Fruit fly (Drosophila melanogaster) whole organism, embryonic: ENCODE data around the gene CkIIbeta.

Source experiments
- CG10959 ChIP-seq: fragments of 200-800 bp; sonication (Bioruptor generic); IDR thresholded peaks from 2 replicates; pipeline ENCODE4 v1.3.6; 2022; ENCODE audit warnings: missing biosample characterization, missing genetic modification characterization
- CG10979 ChIP-seq: fragments of 200-800 bp; sonication (Bioruptor generic); optimal IDR thresholded peaks from 2 replicates; lab custom pipeline; 2018; ENCODE audit warnings: missing biosample characterization, mild to moderate bottlenecking, missing genetic modification characterization, moderate library complexity
- CG11247 ChIP-seq: fragments of 200-800 bp; sonication (Bioruptor generic); IDR thresholded peaks from 2 replicates; pipeline ENCODE4 v1.3.6; 2022; ENCODE audit warnings: missing biosample characterization, missing genetic modification characterization
- CG11504 ChIP-seq: fragments of 200-800 bp; sonication (Bioruptor generic); optimal IDR thresholded peaks from 3 replicates; lab custom pipeline; 2019; ENCODE audit warnings: missing biosample characterization, mild to moderate bottlenecking, missing genetic modification characterization, moderate library complexity
- CG12155 ChIP-seq: fragments of 200-800 bp; sonication (Bioruptor generic); optimal IDR thresholded peaks from 3 replicates; lab custom pipeline; 2016; ENCODE audit warnings: missing biosample characterization, missing genetic modification characterization
- CG14014 ChIP-seq: fragments of 200-800 bp; sonication (Bioruptor generic); IDR thresholded peaks from 2 replicates; pipeline ENCODE4 v1.3.6; 2022; ENCODE audit warnings: missing biosample characterization, missing genetic modification characterization
- CG15696 ChIP-seq: fragments of 200-800 bp; sonication (Bioruptor generic); optimal IDR thresholded peaks from 2 replicates; lab custom pipeline; 2019; ENCODE audit warnings: missing biosample characterization, mild to moderate bottlenecking, missing genetic modification characterization, moderate library complexity
- CG18764 ChIP-seq: fragments of 200-800 bp; sonication (Bioruptor generic); optimal IDR thresholded peaks from 3 replicates; lab custom pipeline; 2016; ENCODE audit warnings: missing biosample characterization, missing genetic modification characterization
- CG2199 ChIP-seq: fragments of 200-800 bp; sonication (Bioruptor generic); IDR thresholded peaks from 3 replicates; pipeline ENCODE4 v1.3.6; 2022; ENCODE audit warnings: missing biosample characterization, missing genetic modification characterization
- CG2202 ChIP-seq: fragments of 200-800 bp; sonication (Bioruptor generic); optimal IDR thresholded peaks from 2 replicates; lab custom pipeline; 2018; ENCODE audit warnings: missing biosample characterization, mild to moderate bottlenecking, missing genetic modification characterization
- CG2889 ChIP-seq: fragments of 200-800 bp; sonication (Bioruptor generic); IDR thresholded peaks from 3 replicates; pipeline ENCODE4 v1.3.6; 2022; ENCODE audit warnings: missing biosample characterization, missing genetic modification characterization
- CG32532 ChIP-seq: fragments of 200-800 bp; sonication (Bioruptor generic); IDR thresholded peaks from 2 replicates; pipeline ENCODE4 v1.3.6; 2022; ENCODE audit warnings: missing biosample characterization, missing genetic modification characterization
- CG34376 ChIP-seq: fragments of 200-800 bp; sonication (Bioruptor generic); optimal IDR thresholded peaks from 2 replicates; lab custom pipeline; 2018; ENCODE audit warnings: missing biosample characterization, mild to moderate bottlenecking, missing genetic modification characterization
- CG3726 ChIP-seq: fragments of 200-800 bp; sonication (Bioruptor generic); IDR thresholded peaks from 3 replicates; pipeline ENCODE4, ENCODE4 v1.3.6; 2022; ENCODE audit warnings: missing biosample characterization, missing genetic modification characterization
- CG9727 ChIP-seq: fragments of 200-800 bp; sonication (Bioruptor generic); optimal IDR thresholded peaks from 3 replicates; lab custom pipeline; 2017; ENCODE audit warnings: missing biosample characterization, mild to moderate bottlenecking, missing genetic modification characterization
- Dad ChIP-seq: fragments of 200-800 bp; sonication (Bioruptor generic); optimal IDR thresholded peaks from 3 replicates; lab custom pipeline; 2016; ENCODE audit warnings: missing biosample characterization, missing genetic modification characterization
- Deaf1 ChIP-seq: fragments of 200-800 bp; optimal IDR thresholded peaks from 3 replicates; lab custom pipeline; 2019; ENCODE audit warnings: missing biosample characterization, mild to moderate bottlenecking, missing genetic modification characterization, moderate library complexity
- ERR ChIP-seq: fragments of 200-800 bp; sonication (Bioruptor generic); optimal IDR thresholded peaks from 2 replicates; lab custom pipeline; 2016; ENCODE audit warnings: missing biosample characterization, missing genetic modification characterization
- GATAe ChIP-seq: fragments of 200-800 bp; sonication (Bioruptor generic); conservative IDR thresholded peaks from 2 replicates; pipeline ENCODE4 v1.3.6; 2022; ENCODE audit warnings: missing biosample characterization, missing genetic modification characterization
- HmgZ ChIP-seq: fragments of 200-800 bp; sonication (Bioruptor generic); optimal IDR thresholded peaks from 2 replicates; lab custom pipeline; 2018; ENCODE audit warnings: missing biosample characterization, mild to moderate bottlenecking, missing genetic modification characterization
- Lpt ChIP-seq: fragments of >200 bp; optimal IDR thresholded peaks from 2 replicates; lab custom pipeline; 2018; ENCODE audit warnings: missing biosample characterization, missing genetic modification characterization
- Max ChIP-seq: fragments of 200-800 bp; sonication (Bioruptor generic); optimal IDR thresholded peaks from 2 replicates; lab custom pipeline; 2016; ENCODE audit warnings: missing biosample characterization, mild to moderate bottlenecking, missing genetic modification characterization
- Mrtf ChIP-seq: fragments of 200-800 bp; sonication (Bioruptor generic); IDR thresholded peaks from 3 replicates; pipeline ENCODE4 v1.3.6; 2022; ENCODE audit warnings: missing biosample characterization, missing genetic modification characterization
- NK7.1 ChIP-seq: fragments of 200-800 bp; sonication (Bioruptor generic); optimal IDR thresholded peaks from 3 replicates; lab custom pipeline; 2016; ENCODE audit warnings: missing biosample characterization, missing genetic modification characterization
- NfI ChIP-seq: fragments of 200-800 bp; sonication (Bioruptor generic); optimal IDR thresholded peaks from 3 replicates; lab custom pipeline; 2018; ENCODE audit warnings: missing biosample characterization, mild to moderate bottlenecking, missing genetic modification characterization, moderate library complexity
- Opbp ChIP-seq: fragments of 200-800 bp; sonication (Bioruptor generic); IDR thresholded peaks from 3 replicates; pipeline ENCODE4 v1.3.6; 2022; ENCODE audit warnings: missing biosample characterization, missing genetic modification characterization; ENCODE audit not compliant: partially characterized antibody
- Poxn ChIP-seq: fragments of 200-800 bp; sonication (Bioruptor generic); IDR thresholded peaks from 2 replicates; pipeline ENCODE4 v1.3.6; 2022; ENCODE audit warnings: missing biosample characterization, missing genetic modification characterization
- Trl ChIP-seq, 3 experiments: fragments of >200 bp in 2 of 3; fragments of 200-800 bp in 1 of 3; sonication (Bioruptor generic) in 1 of 3; optimal IDR thresholded peaks; 2 replicates in 1 of 3; 3 replicates in 2 of 3; lab custom pipeline; 2016 to 2017; ENCODE audit warnings: missing biosample characterization in 1 of 3, missing genetic modification characterization in 1 of 3
- chif ChIP-seq, 2 experiments: fragments of 200-800 bp; sonication (Bioruptor generic); optimal IDR thresholded peaks; 3 replicates each; lab custom pipeline; 2016; ENCODE audit warnings: missing biosample characterization in 2 of 2, missing genetic modification characterization in 2 of 2
- chn ChIP-seq: fragments of 200-800 bp; sonication (Bioruptor generic); optimal IDR thresholded peaks from 2 replicates; lab custom pipeline; 2016; ENCODE audit warnings: missing biosample characterization, missing genetic modification characterization
- crol ChIP-seq: fragments of 200-800 bp; sonication (Bioruptor generic); IDR thresholded peaks from 2 replicates; pipeline ENCODE4 v1.3.6; 2022; ENCODE audit warnings: missing biosample characterization, missing genetic modification characterization
- crp ChIP-seq, 2 experiments: fragments of 200-800 bp; sonication (Bioruptor generic); optimal IDR thresholded peaks; 2 replicates in 1 of 2; 3 replicates in 1 of 2; lab custom pipeline; 2017; ENCODE audit warnings: missing biosample characterization in 2 of 2, missing genetic modification characterization in 2 of 2, mild to moderate bottlenecking in 1 of 2, moderate library complexity in 1 of 2
- dysf ChIP-seq: fragments of 200-800 bp; sonication (Bioruptor generic); IDR thresholded peaks from 3 replicates; pipeline ENCODE4 v1.3.6; 2022; ENCODE audit warnings: missing biosample characterization, missing genetic modification characterization
- exex ChIP-seq: fragments of 200-800 bp; sonication (Bioruptor generic); optimal IDR thresholded peaks from 4 replicates; lab custom pipeline; 2018; ENCODE audit warnings: missing biosample characterization, mild to moderate bottlenecking, missing genetic modification characterization, moderate library complexity
- gce ChIP-seq: fragments of 200-800 bp; sonication (Bioruptor generic); IDR thresholded peaks from 3 replicates; pipeline ENCODE4 v1.3.6; 2022; ENCODE audit warnings: missing biosample characterization, missing genetic modification characterization
- grn ChIP-seq: fragments of 200-800 bp; sonication (Bioruptor generic); optimal IDR thresholded peaks from 3 replicates; lab custom pipeline; 2017; ENCODE audit warnings: missing biosample characterization, missing genetic modification characterization
- ham ChIP-seq: fragments of 200-800 bp; sonication (Bioruptor generic); IDR thresholded peaks from 2 replicates; pipeline ENCODE4 v1.3.6; 2022; ENCODE audit warnings: missing biosample characterization, missing genetic modification characterization
- her ChIP-seq: fragments of 200-800 bp; sonication (Bioruptor generic); optimal IDR thresholded peaks from 2 replicates; lab custom pipeline; 2016; ENCODE audit warnings: missing biosample characterization, missing genetic modification characterization
- hkb ChIP-seq, 2 experiments: fragments of 200-800 bp in 1 of 2; fragments of >200 bp in 1 of 2; sonication (Bioruptor generic) in 1 of 2; IDR thresholded peaks in 1 of 2; optimal IDR thresholded peaks in 1 of 2; 2 replicates each; pipeline versions ENCODE4 v1.3.6 to Lab custom; 2017 to 2022; ENCODE audit warnings: missing biosample characterization in 1 of 2, missing genetic modification characterization in 1 of 2
- mirr ChIP-seq: fragments of 200-800 bp; sonication (Bioruptor generic); optimal IDR thresholded peaks from 3 replicates; lab custom pipeline; 2018; ENCODE audit warnings: missing biosample characterization, mild to moderate bottlenecking, missing genetic modification characterization
- nerfin-2 ChIP-seq: fragments of 200-800 bp; sonication (Bioruptor generic); IDR thresholded peaks from 2 replicates; pipeline ENCODE4 v1.3.6; 2022; ENCODE audit warnings: missing biosample characterization, missing genetic modification characterization; ENCODE audit not compliant: partially characterized antibody
- otp ChIP-seq: fragments of 200-800 bp; sonication (Bioruptor generic); IDR thresholded peaks from 3 replicates; pipeline ENCODE4, ENCODE4 v1.3.6; 2022; ENCODE audit warnings: missing biosample characterization, missing genetic modification characterization
- ranshi ChIP-seq: fragments of 200-800 bp; sonication (Bioruptor generic); IDR thresholded peaks from 2 replicates; pipeline ENCODE4 v1.3.6; 2022; ENCODE audit warnings: missing biosample characterization, missing genetic modification characterization
- sens ChIP-seq: fragments of 200-800 bp; sonication (Bioruptor generic); peaks from one replicate; lab custom pipeline; 2016; ENCODE audit warnings: missing biosample characterization, missing genetic modification characterization
- sens-2 ChIP-seq: fragments of 200-800 bp; sonication (Bioruptor generic); IDR thresholded peaks from 2 replicates; pipeline ENCODE4 v1.3.6; 2022; ENCODE audit warnings: missing biosample characterization, missing genetic modification characterization
- ssp ChIP-seq: fragments of 200-800 bp; sonication (Bioruptor generic); IDR thresholded peaks from 2 replicates; pipeline ENCODE4 v1.3.6; 2022; ENCODE audit warnings: missing biosample characterization, missing genetic modification characterization
- sug ChIP-seq: fragments of 200-800 bp; optimal IDR thresholded peaks from 2 replicates; lab custom pipeline; 2019; ENCODE audit warnings: missing biosample characterization, mild to moderate bottlenecking, missing genetic modification characterization, moderate library complexity
- tap ChIP-seq: fragments of 200-800 bp; optimal IDR thresholded peaks from 3 replicates; lab custom pipeline; 2019; ENCODE audit warnings: missing biosample characterization, mild to moderate bottlenecking, missing genetic modification characterization, moderate library complexity
- tio ChIP-seq: fragments of 200-800 bp; sonication (Bioruptor generic); optimal IDR thresholded peaks from 2 replicates; lab custom pipeline; 2017; ENCODE audit warnings: missing biosample characterization, missing genetic modification characterization, inconsistent platforms
- tx ChIP-seq: fragments of 200-800 bp; sonication (Bioruptor generic); optimal IDR thresholded peaks from 2 replicates; lab custom pipeline; 2016; ENCODE audit warnings: missing biosample characterization, missing genetic modification characterization
- z ChIP-seq: fragments of 200-800 bp; sonication (Bioruptor generic); IDR thresholded peaks from 3 replicates; pipeline ENCODE4 v1.3.6; 2022; ENCODE audit warnings: missing biosample characterization, missing genetic modification characterization

The CkIIbeta gene

DNA sequence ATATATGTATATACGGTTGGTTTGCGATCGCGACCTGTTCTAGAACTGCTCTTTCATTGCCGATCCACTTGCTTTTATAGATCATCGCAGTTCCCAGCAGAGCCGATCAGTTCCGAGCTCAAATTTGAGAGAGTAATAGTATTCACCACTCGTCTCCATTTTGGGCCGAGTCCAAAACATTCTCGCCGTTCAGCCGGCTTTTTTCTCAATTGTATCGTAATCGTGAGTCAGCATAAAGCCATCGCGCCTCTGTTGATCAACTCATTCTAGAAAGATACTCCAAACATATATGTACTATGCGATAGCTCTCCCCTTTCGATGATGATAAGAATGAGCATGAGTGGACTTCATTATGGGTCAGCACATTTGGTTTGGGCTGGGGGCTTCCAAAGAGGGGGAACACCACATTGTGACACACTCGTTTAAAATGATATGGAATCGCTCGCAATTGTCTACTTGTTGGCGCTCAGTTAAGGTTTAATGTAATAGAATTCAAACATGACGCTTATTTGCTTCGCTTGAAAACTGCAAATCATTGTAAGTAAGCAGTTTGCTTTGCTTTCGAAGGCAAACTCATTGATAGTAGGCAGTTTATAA, 27.7 kb upstream of the CkIIbeta start, which contains the start of gene CG9360:
Gene CG9360, minus strand, starts transcription at position 51 of the 597 bp plus-strand sequence.
- no peak for TF ChIP-seq Max (GFP tag; lab: Kevin White, UChicago)
- TF ChIP-seq CG18764 (GFP tag; lab: Kevin White, UChicago): no peak
- TF ChIP-seq tap (tag; lab: Kevin White, UChicago): no peak
- no peak for TF ChIP-seq Dad (GFP tag; lab: Kevin White, UChicago)
- TF ChIP-seq CG2889 (GFP tag; lab: Robert Waterston, UW): no peak
- TF ChIP-seq mirr: peak; percentile 67
- no peak for TF ChIP-seq CG32532 (GFP tag; lab: Robert Waterston, UW)
- no peak for TF ChIP-seq chn (GFP tag; lab: Kevin White, UChicago)
- TF ChIP-seq ERR: no peak
- TF ChIP-seq CG3726 (GFP tag; lab: Robert Waterston, UW): no peak
- TF ChIP-seq ssp (GFP tag; lab: Robert Waterston, UW): no peak
- no peak for TF ChIP-seq CG11504 (tag; lab: Kevin White, UChicago)
- TF ChIP-seq CG11247 (GFP tag; lab: Robert Waterston, UW): no peak
- TF ChIP-seq chif (GFP tag; optimal IDR thresholded peaks at IDR 0.05; lab: Kevin White, UChicago): no peak
- TF ChIP-seq Lpt (GFP tag; lab: Kevin White, UChicago): no peak
- no peak for TF ChIP-seq hkb (optimal IDR thresholded peaks at IDR 0.05; lab: Kevin White, UChicago)
- no peak for TF ChIP-seq hkb (GFP tag; IDR thresholded peaks at IDR 0.05; lab: Robert Waterston, UW)
- no peak for TF ChIP-seq sens-2 (GFP tag; lab: Robert Waterston, UW)
- TF ChIP-seq Mrtf (GFP tag; lab: Robert Waterston, UW): no peak
- TF ChIP-seq CG10959 (GFP tag; lab: Robert Waterston, UW): no peak
- TF ChIP-seq crp (GFP tag; optimal IDR thresholded peaks at IDR 0.05; lab: Kevin White, UChicago): no peak
- TF ChIP-seq CG10979 (tag; lab: Kevin White, UChicago): no peak
- TF ChIP-seq sug: peak; percentile 64
- no peak for TF ChIP-seq gce (GFP tag; lab: Robert Waterston, UW)
- no peak for TF ChIP-seq Opbp
- TF ChIP-seq Trl (optimal IDR thresholded peaks at IDR 0.05; lab: Kevin White, UChicago): peak in 1 of 2 experiments; percentile 23
- TF ChIP-seq Trl (GFP tag; optimal IDR thresholded peaks at IDR 0.05; lab: Kevin White, UChicago): no peak
- no peak for TF ChIP-seq NfI (GFP tag; lab: Kevin White, UChicago)
- no peak for TF ChIP-seq HmgZ (tag; lab: Kevin White, UChicago)
- peak; percentile 37 for TF ChIP-seq sens (GFP tag; lab: Kevin White, UChicago)
- TF ChIP-seq GATAe (GFP tag; lab: Robert Waterston, UW): 0 out of 2 replicates have a peak, but pooled peaks have one; percentile 18
- TF ChIP-seq otp (GFP tag; lab: Robert Waterston, UW): no peak
- TF ChIP-seq CG9727: no peak
- TF ChIP-seq CG15696 (tag; lab: Kevin White, UChicago): no peak
- no peak for TF ChIP-seq nerfin-2 (GFP tag; lab: Robert Waterston, UW)
- TF ChIP-seq ham (GFP tag; lab: Robert Waterston, UW): no peak
- no peak for TF ChIP-seq NK7.1 (GFP tag; lab: Kevin White, UChicago)
- peak; percentile 80; the same call in 2 of the 3 replicates for TF ChIP-seq z
- TF ChIP-seq CG12155 (GFP tag; lab: Kevin White, UChicago): no peak
- peak; percentile 90 for TF ChIP-seq grn (GFP tag; lab: Kevin White, UChicago)
- no peak for TF ChIP-seq tx (GFP tag; lab: Kevin White, UChicago)
- no peak for TF ChIP-seq tio (GFP tag; lab: Kevin White, UChicago)
- no peak for TF ChIP-seq CG14014 (GFP tag; lab: Robert Waterston, UW)
- no peak for TF ChIP-seq CG2199 (GFP tag; lab: Robert Waterston, UW)
- TF ChIP-seq ranshi (GFP tag; lab: Robert Waterston, UW): no peak
- peak; percentile 74 for TF ChIP-seq exex (tag; lab: Kevin White, UChicago)
- TF ChIP-seq Poxn (GFP tag; lab: Robert Waterston, UW): no peak
- no peak for TF ChIP-seq her
- TF ChIP-seq CG34376: peak; percentile 57
- TF ChIP-seq dysf: no peak
- TF ChIP-seq crol (GFP tag; lab: Robert Waterston, UW): peak; percentile 71
- TF ChIP-seq Deaf1 (tag; lab: Kevin White, UChicago): peak; percentile 85
- no peak for TF ChIP-seq CG2202 (tag; lab: Kevin White, UChicago)
